Worm (Caenorhabditis elegans): Measurements from ENCODE around the gene aptf-2.
A peak's percentile ranks its signal among the peaks of the same experiment; 100 is the strongest.

Gene aptf-2

ce11 chrIV:13386903-13387302 is 28.9 kb downstream of the aptf-2 start, which contains the start of gene lsm-3:
lsm-3 (plus strand) TSS chrIV:13387203.
- TF ChIP-seq nhr-21 (tag; optimal IDR thresholded peaks at IDR 0.05) = no peak
- no peak for TF ChIP-seq aly-2 (tag; optimal IDR thresholded peaks at IDR 0.05)
- no peak for TF ChIP-seq fos-1 (tag; optimal IDR thresholded peaks at IDR 0.05)

- TF ChIP-seq nhr-10 (tag; optimal IDR thresholded peaks at IDR 0.05) (no peak), lsy-2 (tag; optimal IDR thresholded peaks at IDR 0.05) (peak; percentile 45 to 86), mbf-1 (tag; optimal IDR thresholded peaks at IDR 0.05) (no peak), mab-5 (tag; optimal IDR thresholded peaks at IDR 0.05) (peak; percentile 67), peb-1 (tag; optimal IDR thresholded peaks at IDR 0.05) (no peak), unc-39 (tag; optimal IDR thresholded peaks at IDR 0.05) (no peak), ztf-11 (tag; optimal IDR thresholded peaks at IDR 0.05) (no peak), ceh-16 (tag; optimal IDR thresholded peaks at IDR 0.05) (no peak), lin-39 (tag; optimal IDR thresholded peaks at IDR 0.05) (no peak), blmp-1 (tag; optimal IDR thresholded peaks at IDR 0.05; ENCODE audit: insufficient read depth) (no peak), aly-2 (tag; optimal IDR thresholded peaks at IDR 0.05) (no peak), egl-27 (tag; optimal IDR thresholded peaks at IDR 0.05) (peak; percentile 50), ama-1 (optimal IDR thresholded peaks at IDR 0.05) (no peak), nhr-11 (tag; optimal IDR thresholded peaks at IDR 0.05) (no peak), F13H6.1 (tag; optimal IDR thresholded peaks at IDR 0.05) (peak; percentile 51), skn-1 (tag; optimal IDR thresholded peaks at IDR 0.05) (no peak), snpc-4 (tag; optimal IDR thresholded peaks at IDR 0.05) (peak; percentile 78), sma-3 (GFP tag; optimal IDR thresholded peaks at IDR 0.05) (peak; percentile 58), ztf-1 (GFP tag; conservative IDR thresholded peaks at IDR 0.05) (no peak), elt-1 (tag; optimal IDR thresholded peaks at IDR 0.05) (no peak), sem-4 (tag; optimal IDR thresholded peaks at IDR 0.05) (peak; percentile 68), dmd-4 (tag; optimal IDR thresholded peaks at IDR 0.05) (no peak), unc-55 (GFP tag; optimal IDR thresholded peaks at IDR 0.05) (peak; percentile 95), nhr-77 (tag; optimal IDR thresholded peaks at IDR 0.05) (no peak), lin-13 (GFP tag; optimal IDR thresholded peaks at IDR 0.05) (peak; percentile 78), sma-9 (GFP tag; optimal IDR thresholded peaks at IDR 0.05) (peak; percentile 71), sma-9 (tag; optimal IDR thresholded peaks at IDR 0.05) (no peak), zag-1 (tag; optimal IDR thresholded peaks at IDR 0.05) (no peak), fos-1 (tag; optimal IDR thresholded peaks at IDR 0.05) (peak; percentile 32), ceh-82 (tag; optimal IDR thresholded peaks at IDR 0.05) (no peak), nhr-6 (tag; optimal IDR thresholded peaks at IDR 0.05) (peak; percentile 51), mdl-1 (tag; optimal IDR thresholded peaks at IDR 0.05) (no peak), nhr-25 (tag; optimal IDR thresholded peaks at IDR 0.05) (peak; percentile 76), alr-1 (tag; optimal IDR thresholded peaks at IDR 0.05) (peak; percentile 36), unc-62 (GFP tag; optimal IDR thresholded peaks at IDR 0.05) (no peak), lin-11 (tag; optimal IDR thresholded peaks at IDR 0.05) (peak; percentile 73), ZK546.5 (tag; optimal IDR thresholded peaks at IDR 0.05) (no peak), nhr-12 (tag; optimal IDR thresholded peaks at IDR 0.05) (no peak), ztf-4 (tag; optimal IDR thresholded peaks at IDR 0.05) (peak; percentile 56), gmeb-1 (tag; optimal IDR thresholded peaks at IDR 0.05) (peak; percentile 79), nhr-237 (tag; optimal IDR thresholded peaks at IDR 0.05) (no peak), C34F6.9 (tag; optimal IDR thresholded peaks at IDR 0.05) (peak; percentile 80), nhr-21 (tag; optimal IDR thresholded peaks at IDR 0.05) (peak; percentile 58), crh-2 (tag; optimal IDR thresholded peaks at IDR 0.05) (peak; percentile 86), R02D3.7 (tag; optimal IDR thresholded peaks at IDR 0.05) (no peak), nhr-129 (tag; optimal IDR thresholded peaks at IDR 0.05) (peak; percentile 98), nhr-23 (tag; optimal IDR thresholded peaks at IDR 0.05) (no peak), elt-3 (tag; optimal IDR thresholded peaks at IDR 0.05) (no peak), Y55F3AM.14 (GFP tag; optimal IDR thresholded peaks at IDR 0.05) (no peak)
These were observed 29.8 kb downstream of the aptf-2 start, which contains the start of the genes Y62E10A.20, Y62E10A.23 and mdt-9 for ce11 chrIV:13386043-13386442. Y62E10A.20 (minus strand) TSS chrIV:13386091. Y62E10A.23 (plus strand) TSS chrIV:13386324. mdt-9 (plus strand) TSS chrIV:13386380.
